Fruit fly (Drosophila melanogaster) whole organism, wandering third instar larva: ENCODE measurements around the gene CG6592.

ENCODE experiments used
- Abd-B ChIP-seq: fragments of >200 bp; optimal IDR thresholded peaks from 2 replicates; lab custom pipeline; 2017; ENCODE audit warnings: missing biosample characterization, missing genetic modification characterization
- CG32264 ChIP-seq: fragments of 200-800 bp; sonication (Bioruptor generic); optimal IDR thresholded peaks from 2 replicates; lab custom pipeline; 2016; ENCODE audit warnings: missing biosample characterization, missing genetic modification characterization
- CG9705 ChIP-seq: fragments of 200-800 bp; sonication (Bioruptor generic); optimal IDR thresholded peaks from 2 replicates; lab custom pipeline; 2018; ENCODE audit warnings: missing biosample characterization, mild to moderate bottlenecking, missing genetic modification characterization
- CrebA ChIP-seq: fragments of 200-800 bp; sonication (Bioruptor generic); optimal IDR thresholded peaks from 2 replicates; lab custom pipeline; 2016; ENCODE audit warnings: missing biosample characterization, mild to moderate bottlenecking, missing genetic modification characterization, borderline replicate concordance
- Dfd ChIP-seq: fragments of >200 bp; optimal IDR thresholded peaks from 2 replicates; lab custom pipeline; 2017; ENCODE audit warnings: missing biosample characterization, missing genetic modification characterization
- Dif ChIP-seq: fragments of 200-275, 200-300 bp; sonication (Bioruptor generic); optimal IDR thresholded peaks from 2 replicates; lab custom pipeline; 2018; ENCODE audit warnings: missing biosample characterization, missing genetic modification characterization; ENCODE audit not compliant: partially characterized antibody
- GATAd ChIP-seq: sonication (Bioruptor generic); optimal IDR thresholded peaks from 2 replicates; lab custom pipeline; 2016; ENCODE audit warnings: missing biosample characterization, missing genetic modification characterization
- HLH106 ChIP-seq: fragments of 200-800 bp; optimal IDR thresholded peaks from 3 replicates; lab custom pipeline; 2019; ENCODE audit warnings: missing biosample characterization, mild to moderate bottlenecking, missing genetic modification characterization, moderate library complexity
- Hnf4 ChIP-seq: fragments of 200-800 bp; sonication (Bioruptor generic); optimal IDR thresholded peaks from 2 replicates; lab custom pipeline; 2016; ENCODE audit warnings: missing biosample characterization, mild to moderate bottlenecking, missing genetic modification characterization
- Hr78 ChIP-seq: fragments of >200 bp; optimal IDR thresholded peaks from 2 replicates; lab custom pipeline; 2017; ENCODE audit warnings: missing biosample characterization, missing genetic modification characterization
- Hr83 ChIP-seq: fragments of 200-300 bp; sonication (Bioruptor generic); optimal IDR thresholded peaks from 2 replicates; lab custom pipeline; 2016; ENCODE audit warnings: missing biosample characterization, mild to moderate bottlenecking, missing genetic modification characterization, moderate library complexity; ENCODE audit not compliant: poor library complexity, severe bottlenecking
- Jra ChIP-seq: sonication (Bioruptor generic); optimal IDR thresholded peaks from 2 replicates; lab custom pipeline; 2016; ENCODE audit warnings: missing biosample characterization, missing genetic modification characterization
- Mio ChIP-seq: sonication (Bioruptor generic); optimal IDR thresholded peaks from 2 replicates; lab custom pipeline; 2016; ENCODE audit warnings: missing biosample characterization, missing genetic modification characterization
- Myc ChIP-seq: fragments of >200 bp; optimal IDR thresholded peaks from 2 replicates; lab custom pipeline; 2017
- N ChIP-seq: fragments of >200 bp; optimal IDR thresholded peaks from 2 replicates; lab custom pipeline; 2018; ENCODE audit warnings: missing biosample characterization, missing external identifiers, missing genetic modification characterization
- OdsH ChIP-seq: fragments of 200-800 bp; sonication (Bioruptor generic); optimal IDR thresholded peaks from 2 replicates; lab custom pipeline; 2016; ENCODE audit warnings: missing biosample characterization, mild to moderate bottlenecking, missing genetic modification characterization
- Rel ChIP-seq, 2 experiments: fragments of 200-800 bp; sonication (Bioruptor generic) in 1 of 2; optimal IDR thresholded peaks; 2 replicates in 1 of 2; 3 replicates in 1 of 2; lab custom pipeline; 2016 to 2019; ENCODE audit warnings: mild to moderate bottlenecking in 2 of 2, missing biosample characterization in 2 of 2, missing genetic modification characterization in 2 of 2, moderate library complexity in 1 of 2
- Sp1 ChIP-seq: fragments of 200-800 bp; sonication (Bioruptor generic); optimal IDR thresholded peaks from 3 replicates; lab custom pipeline; 2019; ENCODE audit warnings: missing biosample characterization, mild to moderate bottlenecking, missing genetic modification characterization, moderate library complexity
- Vsx2 ChIP-seq: fragments of 200-300, 225-300 bp; sonication (Bioruptor generic); optimal IDR thresholded peaks from 2 replicates; lab custom pipeline; 2018; ENCODE audit warnings: missing biosample characterization, missing genetic modification characterization; ENCODE audit not compliant: partially characterized antibody
- br ChIP-seq: fragments of 200-800 bp; sonication (Bioruptor generic); optimal IDR thresholded peaks from 2 replicates; lab custom pipeline; 2016; ENCODE audit warnings: missing biosample characterization, missing genetic modification characterization
- brk ChIP-seq: fragments of 200-800 bp; sonication (Bioruptor generic); optimal IDR thresholded peaks from 2 replicates; lab custom pipeline; 2016; ENCODE audit warnings: missing biosample characterization, mild to moderate bottlenecking, missing genetic modification characterization
- dl ChIP-seq, 2 experiments: fragments of 175-275, 200-275 bp in 1 of 2; fragments of 200-275 bp in 1 of 2; sonication (Bioruptor generic); optimal IDR thresholded peaks; lab custom pipeline; 2018; ENCODE audit warnings: mild to moderate bottlenecking in 2 of 2, missing biosample characterization in 2 of 2, missing genetic modification characterization in 2 of 2, moderate library complexity in 2 of 2; ENCODE audit not compliant: partially characterized antibody in 2 of 2, insufficient read depth in 1 of 2
- dmrt93B ChIP-seq: fragments of 200-800 bp; sonication (Bioruptor generic); optimal IDR thresholded peaks from 2 replicates; lab custom pipeline; 2018; ENCODE audit warnings: missing biosample characterization, mild to moderate bottlenecking, missing genetic modification characterization
- dsf ChIP-seq: sonication (Bioruptor generic); optimal IDR thresholded peaks from 2 replicates; lab custom pipeline; 2016; ENCODE audit warnings: missing biosample characterization, missing genetic modification characterization, borderline replicate concordance
- ey ChIP-seq: fragments of 200-800 bp; sonication (Bioruptor generic); optimal IDR thresholded peaks from 2 replicates; lab custom pipeline; 2016; ENCODE audit warnings: missing biosample characterization, missing genetic modification characterization
- foxo ChIP-seq, 2 experiments: fragments of 200-800 bp; sonication (Bioruptor generic); optimal IDR thresholded peaks; 2 replicates in 1 of 2; 3 replicates in 1 of 2; lab custom pipeline; 2016 to 2017; ENCODE audit warnings: missing biosample characterization in 2 of 2, missing genetic modification characterization in 2 of 2
- fru ChIP-seq: fragments of 200-800 bp; sonication (Bioruptor generic); optimal IDR thresholded peaks from 3 replicates; lab custom pipeline; 2016; ENCODE audit warnings: missing biosample characterization, mild to moderate bottlenecking, missing genetic modification characterization
- h ChIP-seq: fragments of 200-800 bp; sonication (Bioruptor generic); optimal IDR thresholded peaks from 3 replicates; lab custom pipeline; 2016; ENCODE audit warnings: missing biosample characterization, mild to moderate bottlenecking, missing genetic modification characterization
- jim ChIP-seq: fragments of 175-275, 200-325 bp; sonication (Bioruptor generic); optimal IDR thresholded peaks from 2 replicates; lab custom pipeline; 2016; ENCODE audit warnings: missing biosample characterization, mild to moderate bottlenecking, missing genetic modification characterization
- lola ChIP-seq: fragments of >200 bp; optimal IDR thresholded peaks from 2 replicates; lab custom pipeline; 2017; ENCODE audit warnings: missing biosample characterization, missing genetic modification characterization
- pan ChIP-seq: fragments of >200 bp; optimal IDR thresholded peaks from 2 replicates; lab custom pipeline; 2017
- psq ChIP-seq: fragments of 200-800 bp; sonication (Bioruptor generic); optimal IDR thresholded peaks from 3 replicates; lab custom pipeline; 2017; ENCODE audit warnings: missing biosample characterization, mild to moderate bottlenecking, missing genetic modification characterization, moderate library complexity
- rgr ChIP-seq: fragments of 200-800 bp; sonication (Bioruptor generic); optimal IDR thresholded peaks from 3 replicates; lab custom pipeline; 2016; ENCODE audit warnings: missing biosample characterization, mild to moderate bottlenecking, missing genetic modification characterization
- sage ChIP-seq: fragments of 200-800 bp; sonication (Bioruptor generic); optimal IDR thresholded peaks from 2 replicates; lab custom pipeline; 2016; ENCODE audit warnings: missing biosample characterization, mild to moderate bottlenecking, missing genetic modification characterization
- sv ChIP-seq: fragments of 200-800 bp; sonication (Bioruptor generic); optimal IDR thresholded peaks from 3 replicates; lab custom pipeline; 2016; ENCODE audit warnings: missing biosample characterization, missing genetic modification characterization
- tai ChIP-seq: sonication (Bioruptor generic); optimal IDR thresholded peaks from 2 replicates; lab custom pipeline; 2016; ENCODE audit warnings: missing biosample characterization, missing genetic modification characterization
- usp ChIP-seq: fragments of >200 bp; optimal IDR thresholded peaks from 2 replicates; lab custom pipeline; 2017; ENCODE audit warnings: missing biosample characterization, missing genetic modification characterization
- woc ChIP-seq: sonication (Bioruptor generic); optimal IDR thresholded peaks from 2 replicates; lab custom pipeline; 2016; ENCODE audit warnings: missing biosample characterization, mild to moderate bottlenecking, missing genetic modification characterization

Gene CG6592

dm6 chr3L:6068178-6068577, 8.7 kb downstream of the CG6592 start:
- TF ChIP-seq GATAd (GFP tag; lab: Kevin White, UChicago) = no peak
- TF ChIP-seq HLH106 (tag; lab: Kevin White, UChicago) = no peak
- no peak for TF ChIP-seq Hr78 (GFP tag; lab: Kevin White, UChicago)
- TF ChIP-seq, all 38 proteins: peak for 0

dm6 chr3L:6070119-6070518, 10.7 kb downstream of the CG6592 start:
- TF ChIP-seq lola (no peak), Sp1 (GFP tag; lab: Kevin White, UChicago) (no peak), sage (GFP tag; lab: Kevin White, UChicago) (no peak), woc (GFP tag; lab: Kevin White, UChicago) (no peak), Dif (GFP tag; lab: Kevin White, UChicago) (no peak), br (GFP tag; lab: Kevin White, UChicago) (no peak), CG9705 (no peak), sv (GFP tag; lab: Kevin White, UChicago) (no peak), Hr83 (GFP tag; lab: Kevin White, UChicago) (no peak), Vsx2 (GFP tag; lab: Kevin White, UChicago) (no peak), Rel (GFP tag; optimal IDR thresholded peaks at IDR 0.05; lab: Kevin White, UChicago) (no peak), Rel (tag; optimal IDR thresholded peaks at IDR 0.05; lab: Kevin White, UChicago) (no peak), dl (GFP tag; optimal IDR thresholded peaks at IDR 0.05; lab: Kevin White, UChicago; ENCODE audit: insufficient read depth in 1 of 2, partially characterized antibody in 2 of 2) (no peak), Myc (lab: Kevin White, UChicago) (no peak), dmrt93B (GFP tag; lab: Kevin White, UChicago) (no peak), N (GFP tag; lab: Kevin White, UChicago) (no peak), Dfd (GFP tag; lab: Kevin White, UChicago) (no peak), pan (no peak), tai (GFP tag; lab: Kevin White, UChicago) (no peak)

- TF ChIP-seq Hnf4 (GFP tag; lab: Kevin White, UChicago) (no peak), Dfd (GFP tag; lab: Kevin White, UChicago) (no peak), Myc (lab: Kevin White, UChicago) (no peak), Jra (GFP tag; lab: Kevin White, UChicago) (no peak), woc (GFP tag; lab: Kevin White, UChicago) (no peak), sage (GFP tag; lab: Kevin White, UChicago) (peak; percentile 39), N (GFP tag; lab: Kevin White, UChicago) (no peak), CG9705 (peak; percentile 69), OdsH (GFP tag; lab: Kevin White, UChicago) (peak; percentile 27), jim (GFP tag; lab: Kevin White, UChicago) (no peak), foxo (GFP tag; optimal IDR thresholded peaks at IDR 0.05; lab: Kevin White, UChicago) (peak in 1 of 2 experiments; percentile 53), HLH106 (tag; lab: Kevin White, UChicago) (peak; percentile 59), dmrt93B (GFP tag; lab: Kevin White, UChicago) (peak; percentile 89), CrebA (GFP tag; lab: Kevin White, UChicago) (no peak), Sp1 (GFP tag; lab: Kevin White, UChicago) (peak; percentile 36), Vsx2 (GFP tag; lab: Kevin White, UChicago) (no peak), fru (GFP tag; lab: Kevin White, UChicago) (peak; percentile 25), Hr78 (GFP tag; lab: Kevin White, UChicago) (no peak), lola (no peak), Rel (GFP tag; optimal IDR thresholded peaks at IDR 0.05; lab: Kevin White, UChicago) (no peak), Rel (tag; optimal IDR thresholded peaks at IDR 0.05; lab: Kevin White, UChicago) (no peak), Abd-B (GFP tag; lab: Kevin White, UChicago) (no peak), brk (GFP tag; lab: Kevin White, UChicago) (no peak), ey (GFP tag; lab: Kevin White, UChicago) (peak; percentile 3), dl (GFP tag; optimal IDR thresholded peaks at IDR 0.05; lab: Kevin White, UChicago; ENCODE audit: insufficient read depth in 1 of 2, partially characterized antibody in 2 of 2) (no peak), Mio (GFP tag; lab: Kevin White, UChicago) (no peak), usp (GFP tag; lab: Kevin White, UChicago) (no peak), Hr83 (GFP tag; lab: Kevin White, UChicago) (peak; percentile 65), h (peak; percentile 26), sv (GFP tag; lab: Kevin White, UChicago) (peak; percentile 30), GATAd (GFP tag; lab: Kevin White, UChicago) (no peak), psq (GFP tag; lab: Kevin White, UChicago) (no peak), rgr (GFP tag; lab: Kevin White, UChicago) (peak; percentile 68), CG32264 (GFP tag; lab: Kevin White, UChicago) (no peak), tai (GFP tag; lab: Kevin White, UChicago) (no peak), dsf (GFP tag; lab: Kevin White, UChicago) (no peak), pan (no peak), Dif (GFP tag; lab: Kevin White, UChicago) (no peak), br (GFP tag; lab: Kevin White, UChicago) (no peak)
These were observed 12.2 kb downstream of the CG6592 start, which contains the start of gene CG6602 for dm6 chr3L:6071454-6072189. TSS of gene CG6602 (plus strand) at chr3L:6072139.
